Worm (Caenorhabditis elegans): ENCODE data around the gene Y39H10B.3.

DNA sequence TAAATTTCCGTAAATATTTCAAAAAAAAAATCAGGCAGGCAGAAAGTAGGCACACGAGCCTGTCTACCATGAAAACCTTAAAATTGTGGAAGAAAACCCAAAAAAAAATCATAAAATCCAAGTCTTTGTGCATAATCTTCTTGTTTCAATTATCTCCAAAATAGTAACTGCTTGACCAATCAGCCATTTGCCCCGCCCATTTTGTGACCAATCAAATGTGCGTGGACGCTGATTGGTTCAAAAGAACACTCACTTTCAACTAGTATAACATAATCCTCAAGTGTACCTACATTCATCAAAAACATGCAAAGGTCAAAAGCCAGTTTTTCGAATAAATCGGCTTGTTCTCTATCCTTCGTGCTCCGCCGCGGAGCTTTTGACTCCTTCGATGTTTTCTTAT lies 7.9 kb downstream of the Y39H10B.3 start:
- TF ChIP-seq sptf-1 (tag; optimal IDR thresholded peaks at IDR 0.05) (no peak), aha-1 (tag; optimal IDR thresholded peaks at IDR 0.05) (no peak), efl-1 (optimal IDR thresholded peaks at IDR 0.05) (no peak), efl-1 (GFP tag; optimal IDR thresholded peaks at IDR 0.05 in 1 of 2) (no peak), nhr-76 (tag; optimal IDR thresholded peaks at IDR 0.05) (no peak), snpc-4 (tag; optimal IDR thresholded peaks at IDR 0.05) (no peak), C04F5.9 (tag; optimal IDR thresholded peaks at IDR 0.05) (no peak), nhr-28 (tag; optimal IDR thresholded peaks at IDR 0.05) (no peak), skn-1 (tag; optimal IDR thresholded peaks at IDR 0.05) (no peak), hpl-2 (GFP tag; optimal IDR thresholded peaks at IDR 0.05) (no peak), nhr-237 (tag; optimal IDR thresholded peaks at IDR 0.05) (no peak), elt-3 (tag; optimal IDR thresholded peaks at IDR 0.05) (no peak)

All from whole organism, L1 larva.